Worm (Caenorhabditis elegans): ENCODE measurements around the gene cwp-1.

Gene cwp-1

DNA sequence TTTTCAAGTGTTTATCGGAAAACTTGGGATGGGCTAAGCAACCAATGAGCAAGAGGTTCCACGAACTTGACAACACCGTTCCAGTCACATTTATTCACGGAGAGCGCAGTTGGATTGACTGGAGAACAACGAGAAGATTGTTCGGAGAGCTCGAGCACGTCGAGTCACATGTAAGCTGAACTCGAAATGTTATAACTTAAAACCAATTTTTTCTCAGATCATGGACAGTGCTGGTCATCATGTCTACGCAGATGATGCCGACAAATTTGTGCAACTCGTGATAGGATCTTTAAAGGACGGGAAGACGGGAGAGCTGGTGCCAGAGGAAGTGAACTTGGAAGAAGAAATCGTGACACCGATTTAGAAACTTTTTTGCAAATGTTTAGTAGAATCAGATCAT is 5.4 kb upstream of the cwp-1 start:
- TF ChIP-seq aly-2 (tag; optimal IDR thresholded peaks at IDR 0.05) (no peak), unc-39 (tag; optimal IDR thresholded peaks at IDR 0.05) (no peak), ama-1 (optimal IDR thresholded peaks at IDR 0.05) (no peak), nhr-77 (tag; optimal IDR thresholded peaks at IDR 0.05) (no peak), hmg-11 (tag; optimal IDR thresholded peaks at IDR 0.05) (no peak), unc-62 (GFP tag; optimal IDR thresholded peaks at IDR 0.05) (no peak), mdl-1 (tag; optimal IDR thresholded peaks at IDR 0.05) (no peak), fkh-10 (GFP tag; optimal IDR thresholded peaks at IDR 0.05) (no peak), jun-1 (tag; optimal IDR thresholded peaks at IDR 0.05) (no peak), ZK546.5 (tag; optimal IDR thresholded peaks at IDR 0.05) (no peak), mml-1 (tag; optimal IDR thresholded peaks at IDR 0.05) (no peak), sea-2 (GFP tag; optimal IDR thresholded peaks at IDR 0.05) (no peak)

DNA sequence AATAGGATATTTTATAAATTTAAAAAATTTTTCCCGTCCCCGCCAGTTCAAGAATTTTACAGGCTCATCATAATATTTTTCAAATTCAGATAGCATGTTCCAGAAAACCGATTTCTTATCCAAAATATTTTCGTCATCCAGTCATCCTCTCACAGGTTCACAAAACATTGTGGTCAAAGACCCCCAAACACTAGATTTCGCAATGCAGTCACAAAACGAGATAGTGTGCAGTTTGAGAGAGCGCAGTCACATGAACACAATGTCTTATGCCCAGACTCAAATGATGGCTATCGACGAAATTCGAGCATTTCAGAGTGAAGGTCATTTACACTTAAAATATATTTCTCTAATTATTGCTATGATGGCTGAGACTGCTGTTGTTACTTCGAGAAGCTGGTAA is 3.5 kb upstream of the cwp-1 start, which contains the start of gene abhd-5.2:
Gene abhd-5.2, plus strand, starts transcription at position 95 of the 400 bp plus-strand sequence.
- TF ChIP-seq sea-2 (GFP tag; optimal IDR thresholded peaks at IDR 0.05) (no peak), unc-62 (GFP tag; optimal IDR thresholded peaks at IDR 0.05) (no peak), elt-2 (tag; optimal IDR thresholded peaks at IDR 0.05) (peak; percentile 26), nfya-1 (tag; optimal IDR thresholded peaks at IDR 0.05; ENCODE audit: insufficient read depth) (peak; percentile 62), ceh-28 (tag; optimal IDR thresholded peaks at IDR 0.05) (peak; percentile 26), fos-1 (tag; optimal IDR thresholded peaks at IDR 0.05) (no peak), daf-12 (tag; optimal IDR thresholded peaks at IDR 0.05) (no peak), pqm-1 (tag; optimal IDR thresholded peaks at IDR 0.05) (peak; percentile 39), nhr-76 (tag; optimal IDR thresholded peaks at IDR 0.05) (no peak), fkh-10 (GFP tag; optimal IDR thresholded peaks at IDR 0.05) (no peak), egl-27 (tag; optimal IDR thresholded peaks at IDR 0.05) (no peak), nhr-28 (tag; optimal IDR thresholded peaks at IDR 0.05) (no peak), zag-1 (tag; optimal IDR thresholded peaks at IDR 0.05) (no peak), pha-4 (tag; optimal IDR thresholded peaks at IDR 0.05) (peak; percentile 50), nhr-77 (tag; optimal IDR thresholded peaks at IDR 0.05) (no peak), tbx-2 (tag; optimal IDR thresholded peaks at IDR 0.05) (no peak), lin-15B (tag; optimal IDR thresholded peaks at IDR 0.05) (peak; percentile 29), lin-39 (tag; optimal IDR thresholded peaks at IDR 0.05) (peak; percentile 48), ZK546.5 (tag; optimal IDR thresholded peaks at IDR 0.05) (no peak), jun-1 (tag; optimal IDR thresholded peaks at IDR 0.05) (no peak), fkh-2 (tag; optimal IDR thresholded peaks at IDR 0.05) (no peak), nhr-43 (tag; optimal IDR thresholded peaks at IDR 0.05; ENCODE audit: poor library complexity, severe bottlenecking) (no peak), elt-3 (tag; optimal IDR thresholded peaks at IDR 0.05) (no peak), nhr-23 (tag; optimal IDR thresholded peaks at IDR 0.05) (peak; percentile 8), aly-2 (tag; optimal IDR thresholded peaks at IDR 0.05) (no peak), nhr-25 (tag; optimal IDR thresholded peaks at IDR 0.05) (peak; percentile 37), nhr-237 (tag; optimal IDR thresholded peaks at IDR 0.05) (no peak), snpc-4 (tag; optimal IDR thresholded peaks at IDR 0.05) (peak; percentile 48), ceh-82 (tag; optimal IDR thresholded peaks at IDR 0.05) (no peak), nhr-67 (tag; optimal IDR thresholded peaks at IDR 0.05) (no peak), elt-1 (tag; optimal IDR thresholded peaks at IDR 0.05) (no peak), ceh-9 (tag; optimal IDR thresholded peaks at IDR 0.05) (no peak), hmg-11 (tag; optimal IDR thresholded peaks at IDR 0.05) (peak; percentile 55)

DNA sequence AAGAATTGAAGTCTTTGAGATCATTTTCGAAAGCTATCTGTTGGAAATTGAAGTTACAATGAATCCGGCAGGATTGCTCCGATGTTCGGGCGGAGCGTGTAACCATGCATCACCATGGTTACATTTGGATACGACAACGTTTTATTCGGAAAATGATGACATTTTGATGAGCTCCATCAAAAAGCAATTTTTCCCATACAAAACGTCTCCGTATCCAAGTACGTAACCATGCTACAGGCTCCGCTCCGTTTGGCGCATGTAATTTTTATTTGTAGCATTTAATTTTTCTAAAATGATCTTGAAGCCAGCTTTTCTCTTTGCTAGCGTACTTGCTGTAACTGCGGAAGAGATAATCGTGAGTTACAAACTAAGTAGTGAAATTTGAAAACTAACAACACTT is 1.5 kb upstream of the cwp-1 start, which contains the start of the genes cwp-2 and cwp-3:
Gene cwp-2, minus strand, starts transcription at position 101 of the 400 bp plus-strand sequence.
Gene cwp-3, plus strand, starts transcription at position 293 of the 400 bp plus-strand sequence.
- TF ChIP-seq nhr-12 (tag; optimal IDR thresholded peaks at IDR 0.05) (no peak), nhr-67 (tag; optimal IDR thresholded peaks at IDR 0.05) (no peak), elt-3 (tag; optimal IDR thresholded peaks at IDR 0.05) (no peak), nhr-23 (tag; optimal IDR thresholded peaks at IDR 0.05) (no peak), tbx-2 (tag; optimal IDR thresholded peaks at IDR 0.05) (no peak), fkh-10 (GFP tag; optimal IDR thresholded peaks at IDR 0.05) (no peak), unc-62 (GFP tag; optimal IDR thresholded peaks at IDR 0.05) (no peak), elt-1 (tag; optimal IDR thresholded peaks at IDR 0.05) (no peak), pha-4 (tag; optimal IDR thresholded peaks at IDR 0.05) (no peak)

DNA sequence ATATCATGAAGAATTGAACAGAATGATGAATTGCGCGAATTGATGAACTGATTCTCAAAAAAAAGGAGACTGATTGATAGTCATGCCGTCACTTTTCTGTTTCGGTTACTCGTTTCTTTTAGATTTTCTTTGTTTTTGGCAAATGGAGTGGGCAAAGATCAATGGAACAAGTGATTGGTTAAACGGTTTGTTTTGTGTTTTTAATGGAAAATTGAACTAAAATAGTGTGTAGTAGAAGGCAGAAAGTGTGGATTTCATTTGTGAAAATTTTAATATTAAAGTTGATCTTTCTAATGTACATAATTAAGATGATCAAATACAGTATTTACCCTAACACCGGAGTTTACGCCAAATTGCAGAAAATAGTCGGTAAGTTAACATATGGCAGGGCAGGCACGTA is 1.2 kb downstream of the cwp-1 start, which contains the start of gene nas-9:
Gene nas-9, minus strand, starts transcription at position 101 of the 400 bp plus-strand sequence.
- TF ChIP-seq ceh-16 (tag; optimal IDR thresholded peaks at IDR 0.05) (no peak), elt-3 (tag; optimal IDR thresholded peaks at IDR 0.05) (no peak), snpc-4 (tag; optimal IDR thresholded peaks at IDR 0.05) (no peak), nhr-11 (tag; optimal IDR thresholded peaks at IDR 0.05) (no peak), nhr-23 (tag; optimal IDR thresholded peaks at IDR 0.05) (no peak), unc-62 (GFP tag; optimal IDR thresholded peaks at IDR 0.05) (no peak), nfya-1 (tag; optimal IDR thresholded peaks at IDR 0.05; ENCODE audit: insufficient read depth) (no peak)
